Fruit fly (Drosophila melanogaster) whole organism, embryonic: ENCODE data around the gene CG14966.

Experiments
- Ada2b ChIP-seq: fragments of 200-800 bp; sonication (Bioruptor generic); IDR thresholded peaks from 2 replicates; pipeline ENCODE4 v1.3.6; 2022; ENCODE audit warnings: missing biosample characterization, missing genetic modification characterization
- Bdp1 ChIP-seq: fragments of 200-800 bp; sonication (Bioruptor generic); optimal IDR thresholded peaks from 3 replicates; lab custom pipeline; 2016; ENCODE audit warnings: missing biosample characterization, missing genetic modification characterization
- CG10147 ChIP-seq: fragments of 200-800 bp; sonication (Bioruptor generic); optimal IDR thresholded peaks from 2 replicates; lab custom pipeline; 2019; ENCODE audit warnings: missing biosample characterization, mild to moderate bottlenecking, missing genetic modification characterization, moderate library complexity
- CG11247 ChIP-seq: fragments of 200-800 bp; sonication (Bioruptor generic); IDR thresholded peaks from 2 replicates; pipeline ENCODE4 v1.3.6; 2022; ENCODE audit warnings: missing biosample characterization, missing genetic modification characterization
- CG11696 ChIP-seq: fragments of 200-800 bp; sonication (Bioruptor generic); IDR thresholded peaks from 2 replicates; pipeline ENCODE4 v1.3.6; 2022; ENCODE audit warnings: missing biosample characterization, missing genetic modification characterization
- CG12659 ChIP-seq: fragments of 200-800 bp; sonication (Bioruptor generic); optimal IDR thresholded peaks from 3 replicates; lab custom pipeline; 2017; ENCODE audit warnings: mild to moderate bottlenecking, missing biosample characterization, missing genetic modification reagents, missing genetic modification characterization
- CG12769 ChIP-seq: fragments of 200-800 bp; sonication (Bioruptor generic); optimal IDR thresholded peaks from 2 replicates; lab custom pipeline; 2019; ENCODE audit warnings: missing biosample characterization, mild to moderate bottlenecking, missing genetic modification characterization, moderate library complexity
- CG1603 ChIP-seq: fragments of 200-800 bp; sonication (Bioruptor generic); optimal IDR thresholded peaks from 2 replicates; lab custom pipeline; 2019; ENCODE audit warnings: missing biosample characterization, mild to moderate bottlenecking, missing genetic modification characterization, moderate library complexity
- CG1647 ChIP-seq: fragments of 200-800 bp; sonication (Bioruptor generic); optimal IDR thresholded peaks from 3 replicates; lab custom pipeline; 2016; ENCODE audit warnings: missing biosample characterization, missing genetic modification characterization
- CG16779 ChIP-seq: fragments of 200-800 bp; sonication (Bioruptor generic); IDR thresholded peaks from 2 replicates; pipeline ENCODE4 v1.3.6; 2022; ENCODE audit warnings: missing biosample characterization, missing genetic modification characterization
- CG17385 ChIP-seq: fragments of 200-800 bp; sonication (Bioruptor generic); optimal IDR thresholded peaks from 3 replicates; lab custom pipeline; 2018; ENCODE audit warnings: missing biosample characterization, mild to moderate bottlenecking, missing genetic modification characterization
- CG17829 ChIP-seq: fragments of 200-800 bp; optimal IDR thresholded peaks from 2 replicates; lab custom pipeline; 2019; ENCODE audit warnings: missing biosample characterization, mild to moderate bottlenecking, missing genetic modification characterization, moderate library complexity
- CG2199 ChIP-seq: fragments of 200-800 bp; sonication (Bioruptor generic); IDR thresholded peaks from 3 replicates; pipeline ENCODE4 v1.3.6; 2022; ENCODE audit warnings: missing biosample characterization, missing genetic modification characterization
- CG31388 ChIP-seq: fragments of 200-800 bp; sonication (Bioruptor generic); optimal IDR thresholded peaks from 2 replicates; lab custom pipeline; 2016; ENCODE audit warnings: missing biosample characterization, missing genetic modification characterization
- CG3995 ChIP-seq: fragments of 200-800 bp; sonication (Bioruptor generic); optimal IDR thresholded peaks from 3 replicates; lab custom pipeline; 2016; ENCODE audit warnings: missing biosample characterization, missing genetic modification characterization
- CG42726 ChIP-seq: fragments of 200-800 bp; sonication (Bioruptor generic); IDR thresholded peaks from 2 replicates; pipeline ENCODE4 v1.3.6; 2022; ENCODE audit warnings: missing biosample characterization, missing genetic modification characterization; ENCODE audit not compliant: partially characterized antibody
- CG4404 ChIP-seq: fragments of 200-800 bp; sonication (Bioruptor generic); IDR thresholded peaks from 2 replicates; pipeline ENCODE4 v1.3.6; 2022; ENCODE audit warnings: missing biosample characterization, missing genetic modification characterization
- CG4617 ChIP-seq: fragments of 200-800 bp; sonication (Bioruptor generic); optimal IDR thresholded peaks from 3 replicates; lab custom pipeline; 2016; ENCODE audit warnings: missing biosample characterization, missing genetic modification characterization, borderline replicate concordance
- CG6254 ChIP-seq: fragments of 200-800 bp; sonication (Bioruptor generic); optimal IDR thresholded peaks from 3 replicates; lab custom pipeline; 2017; ENCODE audit warnings: mild to moderate bottlenecking, missing biosample characterization, missing genetic modification reagents, missing genetic modification characterization
- CG6689 ChIP-seq: fragments of 200-800 bp; sonication (Bioruptor generic); IDR thresholded peaks from 2 replicates; pipeline ENCODE4 v1.3.6; 2022; ENCODE audit warnings: missing biosample characterization, missing genetic modification characterization
- CG9727 ChIP-seq: fragments of 200-800 bp; sonication (Bioruptor generic); optimal IDR thresholded peaks from 3 replicates; lab custom pipeline; 2017; ENCODE audit warnings: missing biosample characterization, mild to moderate bottlenecking, missing genetic modification characterization
- CG9797 ChIP-seq: fragments of 200-800 bp; sonication (Bioruptor generic); optimal IDR thresholded peaks from 3 replicates; lab custom pipeline; 2018; ENCODE audit warnings: missing biosample characterization, mild to moderate bottlenecking, missing genetic modification characterization
- Dad ChIP-seq: fragments of 200-800 bp; sonication (Bioruptor generic); optimal IDR thresholded peaks from 3 replicates; lab custom pipeline; 2016; ENCODE audit warnings: missing biosample characterization, missing genetic modification characterization
- Dbx ChIP-seq: fragments of 200-800 bp; sonication (Bioruptor generic); IDR thresholded peaks from 3 replicates; pipeline ENCODE4 v1.3.6; 2022; ENCODE audit warnings: missing biosample characterization, missing genetic modification characterization
- ERR ChIP-seq: fragments of 200-800 bp; sonication (Bioruptor generic); optimal IDR thresholded peaks from 2 replicates; lab custom pipeline; 2016; ENCODE audit warnings: missing biosample characterization, missing genetic modification characterization
- Fer2 ChIP-seq: fragments of 200-800 bp; sonication (Bioruptor generic); optimal IDR thresholded peaks from 2 replicates; lab custom pipeline; 2018; ENCODE audit warnings: missing biosample characterization, mild to moderate bottlenecking, missing genetic modification characterization, moderate library complexity
- GATAe ChIP-seq: fragments of 200-800 bp; sonication (Bioruptor generic); conservative IDR thresholded peaks from 2 replicates; pipeline ENCODE4 v1.3.6; 2022; ENCODE audit warnings: missing biosample characterization, missing genetic modification characterization
- Gug ChIP-seq: fragments of 200-800 bp; sonication (Bioruptor generic); IDR thresholded peaks from 4 replicates; pipeline ENCODE4 v1.3.6; 2022; ENCODE audit warnings: missing biosample characterization, missing genetic modification characterization
- Hand ChIP-seq: fragments of 200-800 bp; sonication (Bioruptor generic); optimal IDR thresholded peaks from 2 replicates; lab custom pipeline; 2017; ENCODE audit warnings: mild to moderate bottlenecking, missing biosample characterization, missing genetic modification reagents, missing genetic modification characterization
- Lhr ChIP-seq: fragments of 200-800 bp; sonication (Bioruptor generic); optimal IDR thresholded peaks from 3 replicates; lab custom pipeline; 2017; ENCODE audit warnings: mild to moderate bottlenecking, missing biosample characterization, missing genetic modification reagents, missing genetic modification characterization
- NC2α ChIP-seq: fragments of 200-800 bp; sonication (Bioruptor generic); optimal IDR thresholded peaks from 2 replicates; lab custom pipeline; 2016; ENCODE audit warnings: missing biosample characterization, missing genetic modification characterization
- Nf-YA ChIP-seq: fragments of 200-800 bp; sonication (Bioruptor generic); IDR thresholded peaks from 2 replicates; pipeline ENCODE4 v1.3.6; 2022; ENCODE audit warnings: missing biosample characterization, missing genetic modification characterization
- Rfx ChIP-seq: fragments of 200-800 bp; sonication (Bioruptor generic); IDR thresholded peaks from 2 replicates; pipeline ENCODE4 v1.3.6; 2022; ENCODE audit warnings: missing biosample characterization, missing genetic modification characterization
- Sox102F ChIP-seq: fragments of 200-800 bp; sonication (Bioruptor generic); optimal IDR thresholded peaks from 2 replicates; lab custom pipeline; 2018; ENCODE audit warnings: missing biosample characterization, mild to moderate bottlenecking, missing genetic modification characterization, moderate library complexity
- ac ChIP-seq: fragments of 200-800 bp; sonication (Bioruptor generic); optimal IDR thresholded peaks from 3 replicates; lab custom pipeline; 2017; ENCODE audit warnings: missing biosample characterization, mild to moderate bottlenecking, missing genetic modification characterization
- ap ChIP-seq: fragments of 200-800 bp; sonication (Bioruptor generic); IDR thresholded peaks from 2 replicates; pipeline ENCODE4 v1.3.6; 2022; ENCODE audit warnings: missing biosample characterization, missing genetic modification characterization
- crc ChIP-seq: fragments of 200-800 bp; sonication (Bioruptor generic); optimal IDR thresholded peaks from 2 replicates; lab custom pipeline; 2016; ENCODE audit warnings: missing biosample characterization, missing genetic modification characterization
- ems ChIP-seq: fragments of 200-800 bp; sonication (Bioruptor generic); optimal IDR thresholded peaks from 3 replicates; lab custom pipeline; 2016; ENCODE audit warnings: missing biosample characterization, missing genetic modification characterization
- ftz-f1 ChIP-seq: fragments of 200-800 bp; sonication (Bioruptor generic); optimal IDR thresholded peaks from 2 replicates; lab custom pipeline; 2016; ENCODE audit warnings: missing biosample characterization, missing genetic modification characterization
- gcm ChIP-seq: fragments of 200-800 bp; sonication (Bioruptor generic); optimal IDR thresholded peaks from 2 replicates; lab custom pipeline; 2019; ENCODE audit warnings: missing biosample characterization, mild to moderate bottlenecking, missing genetic modification characterization, moderate library complexity
- gfzf ChIP-seq: fragments of 200-800 bp; sonication (Bioruptor generic); optimal IDR thresholded peaks from 2 replicates; lab custom pipeline; 2016; ENCODE audit warnings: missing biosample characterization, mild to moderate bottlenecking, missing genetic modification characterization, moderate library complexity
- inv ChIP-seq: fragments of 200-800 bp; sonication (Bioruptor generic); IDR thresholded peaks from 2 replicates; pipeline ENCODE4 v1.3.6; 2022; ENCODE audit warnings: missing biosample characterization, missing genetic modification characterization; ENCODE audit not compliant: partially characterized antibody
- jumu ChIP-seq: fragments of 200-800 bp; sonication (Bioruptor generic); optimal IDR thresholded peaks from 3 replicates; lab custom pipeline; 2016; ENCODE audit warnings: missing biosample characterization, missing genetic modification characterization
- ken ChIP-seq: fragments of 200-800 bp; sonication (Bioruptor generic); IDR thresholded peaks from 3 replicates; pipeline ENCODE4 v1.3.6; 2022; ENCODE audit warnings: missing biosample characterization, missing genetic modification characterization
- mld ChIP-seq: fragments of 200-800 bp; sonication (Bioruptor generic); IDR thresholded peaks from 3 replicates; pipeline ENCODE4 v1.3.6; 2022; ENCODE audit warnings: missing biosample characterization, missing genetic modification characterization; ENCODE audit not compliant: partially characterized antibody
- nau ChIP-seq: fragments of 200-800 bp; sonication (Bioruptor generic); optimal IDR thresholded peaks from 3 replicates; lab custom pipeline; 2017; ENCODE audit warnings: missing biosample characterization, mild to moderate bottlenecking, missing genetic modification characterization, missing genetic modification reagents
- sim ChIP-seq: fragments of 200-800 bp; sonication (Bioruptor generic); IDR thresholded peaks from 2 replicates; pipeline ENCODE4 v1.3.6; 2022; ENCODE audit warnings: missing biosample characterization, missing genetic modification characterization
- sima ChIP-seq: fragments of 200-800 bp; sonication (Bioruptor generic); optimal IDR thresholded peaks from 2 replicates; lab custom pipeline; 2016; ENCODE audit warnings: missing biosample characterization, missing genetic modification characterization
- sob ChIP-seq: fragments of 200-800 bp; sonication (Bioruptor generic); IDR thresholded peaks from 2 replicates; pipeline ENCODE4 v1.3.6; 2022; ENCODE audit warnings: missing biosample characterization, missing genetic modification characterization
- tin ChIP-seq: fragments of 200-800 bp; sonication (Bioruptor generic); optimal IDR thresholded peaks from 3 replicates; lab custom pipeline; 2016; ENCODE audit warnings: missing biosample characterization, missing genetic modification characterization
- wor ChIP-seq: fragments of 200-800 bp; sonication (Bioruptor generic); IDR thresholded peaks from 2 replicates; pipeline ENCODE4 v1.3.6; 2022; ENCODE audit warnings: missing biosample characterization, missing genetic modification characterization

CG14966 gene

dm6 chr3L:3179474-3179873, 18.0 kb downstream of the CG14966 start (continued):
- TF ChIP-seq CG6254 (GFP tag; lab: Kevin White, UChicago) (peak; percentile 88), Lhr (GFP tag; lab: Kevin White, UChicago) (peak; percentile 34), CG4617 (GFP tag; lab: Kevin White, UChicago) (no peak), Dad (GFP tag; lab: Kevin White, UChicago) (peak; percentile 78), Dbx (GFP tag; lab: Robert Waterston, UW) (peak; percentile 84), GATAe (GFP tag; lab: Robert Waterston, UW) (peak; percentile 75; the same call in 1 of the 2 replicates), tin (GFP tag; lab: Kevin White, UChicago) (peak; percentile 86), ken (GFP tag; lab: Robert Waterston, UW) (peak; percentile 71; the same call in 2 of the 3 replicates), Gug (GFP tag; lab: Robert Waterston, UW) (peak; percentile 87), CG42726 (no peak), sim (GFP tag; lab: Robert Waterston, UW) (peak; percentile 78), Fer2 (tag; lab: Kevin White, UChicago) (peak; percentile 45), ftz-f1 (peak; percentile 93), CG10147 (GFP tag; lab: Kevin White, UChicago) (no peak), CG3995 (peak; percentile 52), sima (GFP tag; lab: Kevin White, UChicago) (no peak), CG6689 (GFP tag; lab: Robert Waterston, UW) (peak; percentile 91), Rfx (GFP tag; lab: Robert Waterston, UW) (peak; percentile 94), Bdp1 (GFP tag; lab: Kevin White, UChicago) (peak; percentile 53), gfzf (GFP tag; lab: Kevin White, UChicago) (no peak), Nf-YA (peak; percentile 72), CG1603 (tag; lab: Kevin White, UChicago) (peak; percentile 90), CG11696 (GFP tag; lab: Robert Waterston, UW) (peak; percentile 99), ac (GFP tag; lab: Kevin White, UChicago) (peak; percentile 26), ems (GFP tag; lab: Kevin White, UChicago) (peak; percentile 88), Hand (GFP tag; lab: Kevin White, UChicago) (peak; percentile 64), CG16779 (peak; percentile 90), nau (GFP tag; lab: Kevin White, UChicago) (no peak), gcm (GFP tag; lab: Kevin White, UChicago) (no peak), crc (GFP tag; lab: Kevin White, UChicago) (peak; percentile 78), CG1647 (GFP tag; lab: Kevin White, UChicago) (peak; percentile 61), ERR (peak; percentile 62), CG17385 (GFP tag; lab: Kevin White, UChicago) (peak; percentile 82), Sox102F (GFP tag; lab: Kevin White, UChicago) (peak; percentile 86), CG11247 (GFP tag; lab: Robert Waterston, UW) (peak; percentile 86), mld (GFP tag; lab: Robert Waterston, UW) (no peak), sob (GFP tag; lab: Robert Waterston, UW) (peak; percentile 89), inv (GFP tag; lab: Robert Waterston, UW) (no peak), CG4404 (GFP tag; lab: Robert Waterston, UW) (peak; percentile 74), CG31388 (GFP tag; lab: Kevin White, UChicago) (peak; percentile 44), wor (peak; percentile 58), CG12659 (GFP tag; lab: Kevin White, UChicago) (peak; percentile 81), CG2199 (GFP tag; lab: Robert Waterston, UW) (peak; percentile 77; the same call in 1 of the 3 replicates), CG9727 (GFP tag; lab: Kevin White, UChicago) (peak; percentile 80), CG17829 (tag; lab: Kevin White, UChicago) (peak; percentile 89), NC2α (GFP tag; lab: Kevin White, UChicago) (peak; percentile 53), CG12769 (tag; lab: Kevin White, UChicago) (peak; percentile 90), CG9797 (no peak), jumu (GFP tag; lab: Kevin White, UChicago) (peak; percentile 74), ap (GFP tag; lab: Robert Waterston, UW) (peak; percentile 61), Ada2b (peak; percentile 94)
